Fruit fly (Drosophila melanogaster) whole organism, adult: ENCODE data around the gene CG5114.
A peak's percentile ranks its signal among the peaks of the same experiment; 100 is the strongest.

Experiments used
- CG11617 ChIP-seq: fragments of 200-800 bp; sonication (Bioruptor generic); optimal IDR thresholded peaks from 2 replicates; lab custom pipeline; 2017; ENCODE audit warnings: mild to moderate bottlenecking, missing biosample characterization, missing genetic modification reagents, missing genetic modification characterization
- CG12768 ChIP-seq: fragments of 200-800 bp; sonication (Bioruptor generic); optimal IDR thresholded peaks from 2 replicates; lab custom pipeline; 2017; ENCODE audit warnings: missing biosample characterization, missing genetic modification characterization, mild to moderate bottlenecking, moderate library complexity, missing genetic modification reagents
- CG14711 ChIP-seq: fragments of 200-800 bp; sonication (Bioruptor generic); optimal IDR thresholded peaks from 2 replicates; lab custom pipeline; 2018; ENCODE audit warnings: missing biosample characterization, mild to moderate bottlenecking, missing genetic modification characterization, moderate library complexity
- CG1620 ChIP-seq: fragments of 200-800 bp; sonication (Bioruptor generic); optimal IDR thresholded peaks from 2 replicates; lab custom pipeline; 2016; ENCODE audit warnings: missing biosample characterization, missing genetic modification characterization
- CG33017 ChIP-seq: fragments of 200-800 bp; sonication (Bioruptor generic); optimal IDR thresholded peaks from 2 replicates; lab custom pipeline; 2018; ENCODE audit warnings: missing biosample characterization, mild to moderate bottlenecking, missing genetic modification characterization, moderate library complexity
- CG5204 ChIP-seq: fragments of 200-800 bp; sonication (Bioruptor generic); optimal IDR thresholded peaks from 2 replicates; lab custom pipeline; 2016; ENCODE audit warnings: missing biosample characterization, missing genetic modification characterization
- CG7045 ChIP-seq: fragments of 200-800 bp; sonication (Bioruptor generic); optimal IDR thresholded peaks from 2 replicates; lab custom pipeline; 2017; ENCODE audit warnings: missing biosample characterization, mild to moderate bottlenecking, missing genetic modification characterization
- Crg-1 ChIP-seq: fragments of 200-800 bp; sonication (Bioruptor generic); optimal IDR thresholded peaks from 2 replicates; lab custom pipeline; 2016; ENCODE audit warnings: missing biosample characterization, missing genetic modification characterization
- Hr96 ChIP-seq: fragments of 200-800 bp; sonication (Bioruptor generic); optimal IDR thresholded peaks from 2 replicates; lab custom pipeline; 2016; ENCODE audit warnings: missing biosample characterization, missing genetic modification characterization
- bab1 ChIP-seq: fragments of 200-800 bp; sonication (Bioruptor generic); optimal IDR thresholded peaks from 3 replicates; lab custom pipeline; 2019; ENCODE audit warnings: missing biosample characterization, mild to moderate bottlenecking, missing genetic modification characterization, moderate library complexity
- cic ChIP-seq: fragments of 200-800 bp; sonication (Bioruptor generic); optimal IDR thresholded peaks from 2 replicates; lab custom pipeline; 2017; ENCODE audit warnings: missing biosample characterization, mild to moderate bottlenecking, missing genetic modification characterization, moderate library complexity
- cnc ChIP-seq, 2 experiments: fragments of >200 bp; optimal IDR thresholded peaks; 2 replicates each; lab custom pipeline; 2017
- kay ChIP-seq: fragments of 200-800 bp; sonication (Bioruptor generic); peaks from one replicate; lab custom pipeline; 2016; ENCODE audit warnings: missing biosample characterization, missing genetic modification characterization, borderline replicate concordance
- toe ChIP-seq: fragments of 200-800 bp; sonication (Bioruptor generic); optimal IDR thresholded peaks from 2 replicates; lab custom pipeline; 2016; ENCODE audit warnings: missing biosample characterization, missing genetic modification characterization

dm6 chr3L:14986984-14987896 is 4.6 kb downstream of the CG5114 start:
- TF ChIP-seq kay (GFP tag; lab: Kevin White, UChicago): no peak
- TF ChIP-seq Hr96 (GFP tag; lab: Kevin White, UChicago): no peak
- peak; percentile 23 for TF ChIP-seq CG12768 (GFP tag; lab: Kevin White, UChicago)
- TF ChIP-seq bab1 (GFP tag; lab: Kevin White, UChicago): no peak
- TF ChIP-seq CG33017 (tag; lab: Kevin White, UChicago): no peak
- TF ChIP-seq CG14711 (tag; lab: Kevin White, UChicago): no peak
- no peak for TF ChIP-seq Crg-1 (GFP tag; lab: Kevin White, UChicago)
- TF ChIP-seq CG11617 (GFP tag; lab: Kevin White, UChicago): no peak
- no peak for TF ChIP-seq cnc (optimal IDR thresholded peaks at IDR 0.05; lab: Kevin White, UChicago)
- no peak for TF ChIP-seq CG5204
- no peak for TF ChIP-seq CG1620
- peak; percentile 12 for TF ChIP-seq cic (GFP tag; lab: Kevin White, UChicago)
- no peak for TF ChIP-seq toe (GFP tag; lab: Kevin White, UChicago)
- no peak for TF ChIP-seq CG7045 (GFP tag; lab: Kevin White, UChicago)
